Worm (Caenorhabditis elegans): ENCODE results near the gene rpl-11.2.
A peak's percentile ranks its signal among the peaks of the same experiment; 100 is the strongest.

DNA sequence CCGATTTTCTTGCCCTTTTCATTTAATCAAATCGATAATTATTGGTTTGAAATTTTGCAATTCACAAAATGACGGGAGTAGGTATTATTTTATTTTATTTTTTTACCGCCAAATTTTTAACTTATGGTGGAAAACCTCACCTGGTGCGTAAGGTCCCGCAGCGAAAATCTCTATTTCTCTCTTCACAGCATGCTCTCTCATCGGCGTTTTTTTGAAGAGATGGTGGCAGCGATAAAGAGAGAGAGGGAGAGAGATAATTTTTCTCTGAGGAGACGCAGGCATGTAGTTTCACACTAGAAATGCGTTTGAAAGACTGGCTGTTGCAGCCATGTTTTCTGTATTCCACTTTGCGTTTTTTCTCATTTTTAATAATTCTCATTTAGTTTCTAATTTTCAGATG is 8.5 kb downstream of the rpl-11.2 start, which contains the start of gene T14F9.2:
- TF ChIP-seq zip-4 (GFP tag; optimal IDR thresholded peaks at IDR 0.05) (no peak), lin-15B (tag; optimal IDR thresholded peaks at IDR 0.05) (no peak), mdl-1 (tag; optimal IDR thresholded peaks at IDR 0.05) (peak in 1 of 2 experiments; percentile 28), lsy-2 (tag; optimal IDR thresholded peaks at IDR 0.05) (peak; percentile 71 to 79), aly-2 (tag; optimal IDR thresholded peaks at IDR 0.05) (no peak), nhr-76 (tag; optimal IDR thresholded peaks at IDR 0.05) (no peak), lir-3 (tag; optimal IDR thresholded peaks at IDR 0.05; ENCODE audit: poor library complexity) (peak; percentile 3), fkh-10 (GFP tag; optimal IDR thresholded peaks at IDR 0.05) (no peak), nhr-77 (tag; optimal IDR thresholded peaks at IDR 0.05) (no peak), snpc-4 (tag; optimal IDR thresholded peaks at IDR 0.05) (no peak), nhr-20 (tag; optimal IDR thresholded peaks at IDR 0.05) (peak; percentile 60), skn-1 (tag; optimal IDR thresholded peaks at IDR 0.05) (peak; percentile 89)

Data from whole organism, L1 larva.